Worm (Caenorhabditis elegans): Measurements from ENCODE around the gene glb-19.

Gene glb-19

DNA sequence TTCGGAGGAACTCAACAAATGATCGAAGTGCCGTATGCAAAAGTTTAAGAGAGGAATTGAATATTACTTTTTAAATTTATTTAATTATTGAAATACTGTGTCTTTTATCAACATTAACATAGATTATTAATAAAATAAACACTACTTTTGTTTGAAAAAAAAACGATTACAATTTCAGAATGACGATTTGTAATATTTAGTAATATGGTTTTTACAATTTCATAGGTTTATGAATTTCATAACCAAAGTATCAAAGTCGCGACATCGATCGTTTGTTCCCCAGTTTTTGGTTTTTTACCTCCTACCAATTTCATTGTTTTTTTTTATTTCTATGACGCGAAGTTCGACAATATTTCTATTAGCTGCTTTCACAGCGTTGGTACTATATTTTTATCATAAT, 54.0 kb downstream of the glb-19 start, which contains the start of gene R09H10.1:
Gene R09H10.1, plus strand, starts transcription at position 301 of the 400 bp plus-strand sequence.
- TF ChIP-seq mls-2 (tag; optimal IDR thresholded peaks at IDR 0.05) (no peak), pha-4 (tag; optimal IDR thresholded peaks at IDR 0.05) (no peak), flh-1 (GFP tag; optimal IDR thresholded peaks at IDR 0.05) (no peak), nhr-2 (tag; optimal IDR thresholded peaks at IDR 0.05) (no peak), unc-120 (tag; optimal IDR thresholded peaks at IDR 0.05; ENCODE audit: poor library complexity, severe bottlenecking) (no peak), ceh-43 (GFP tag; optimal IDR thresholded peaks at IDR 0.05) (no peak), zip-8 (tag; optimal IDR thresholded peaks at IDR 0.05) (no peak), sptf-1 (tag; optimal IDR thresholded peaks at IDR 0.05) (no peak), blmp-1 (tag; optimal IDR thresholded peaks at IDR 0.05) (no peak), nhr-12 (tag; optimal IDR thresholded peaks at IDR 0.05) (no peak), tbx-8 (GFP tag; optimal IDR thresholded peaks at IDR 0.05) (no peak), elt-1 (tag; optimal IDR thresholded peaks at IDR 0.05; ENCODE audit: borderline replicate concordance, insufficient read depth) (no peak), hlh-1 (tag; optimal IDR thresholded peaks at IDR 0.05) (no peak), nhr-237 (tag; optimal IDR thresholded peaks at IDR 0.05) (no peak), ztf-11 (tag; optimal IDR thresholded peaks at IDR 0.05) (no peak), M03D4.4 (tag; optimal IDR thresholded peaks at IDR 0.05) (no peak), snpc-4 (tag; optimal IDR thresholded peaks at IDR 0.05) (no peak), mab-5 (tag; optimal IDR thresholded peaks at IDR 0.05) (no peak), cnd-1 (tag; optimal IDR thresholded peaks at IDR 0.05) (no peak), mep-1 (tag; optimal IDR thresholded peaks at IDR 0.05) (no peak)

DNA sequence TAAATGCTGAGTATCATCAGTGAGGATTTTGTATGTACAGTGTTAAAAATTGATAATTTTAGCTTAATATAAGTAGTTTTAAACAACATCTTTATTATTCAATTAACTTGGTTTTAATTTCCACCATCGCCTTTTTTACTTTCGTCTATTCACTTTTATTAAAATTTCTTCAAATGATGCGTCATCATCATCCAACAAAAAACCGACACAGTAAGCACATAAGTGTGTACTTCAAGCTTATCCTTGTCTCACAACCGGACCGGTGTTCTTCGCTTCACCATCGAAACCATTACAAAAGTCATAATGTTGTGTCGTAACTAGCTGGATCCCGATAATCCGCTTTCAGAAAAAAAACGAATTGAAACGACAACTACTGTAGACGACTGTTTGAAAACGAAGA, 57.4 kb downstream of the glb-19 start, which contains the start of gene C43F9.11:
Gene C43F9.11, plus strand, starts transcription at position 301 of the 400 bp plus-strand sequence.
- TF ChIP-seq unc-39 (tag; optimal IDR thresholded peaks at IDR 0.05) (no peak), hlh-1 (tag; optimal IDR thresholded peaks at IDR 0.05) (no peak), ceh-39 (tag; optimal IDR thresholded peaks at IDR 0.05) (no peak), elt-3 (tag; optimal IDR thresholded peaks at IDR 0.05) (no peak), bed-3 (GFP tag; optimal IDR thresholded peaks at IDR 0.05) (no peak), ceh-83 (GFP tag; optimal IDR thresholded peaks at IDR 0.05) (no peak), lin-32 (GFP tag; optimal IDR thresholded peaks at IDR 0.05) (no peak), drap-1 (GFP tag; optimal IDR thresholded peaks at IDR 0.05) (no peak), pha-4 (tag; optimal IDR thresholded peaks at IDR 0.05) (no peak), M03D4.4 (tag; optimal IDR thresholded peaks at IDR 0.05) (no peak)

DNA sequence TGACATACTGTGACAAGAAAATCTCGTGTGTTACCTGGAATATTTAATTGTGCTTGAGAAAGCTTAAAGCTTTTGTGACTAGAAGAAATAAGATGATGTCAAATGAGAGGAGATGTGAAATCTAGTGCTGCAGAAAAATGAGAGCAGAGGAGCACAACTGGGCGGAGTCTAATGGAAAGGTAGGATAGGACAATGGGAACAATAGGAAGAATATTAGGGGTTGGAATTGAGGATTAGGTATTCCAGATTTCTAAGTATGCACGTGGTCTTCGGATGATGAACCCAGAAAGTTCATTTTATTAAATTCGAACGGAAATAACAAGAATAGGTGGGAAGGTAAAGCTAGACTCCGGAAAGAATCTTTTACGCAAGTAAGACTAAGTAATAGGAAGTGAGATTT, 60.4 kb downstream of the glb-19 start, which contains the start of gene C43F9.7:
Gene C43F9.7, minus strand, starts transcription at position 101 of the 400 bp plus-strand sequence.
- TF ChIP-seq bed-3 (GFP tag; optimal IDR thresholded peaks at IDR 0.05) = no peak
- TF ChIP-seq unc-62 (GFP tag; optimal IDR thresholded peaks at IDR 0.05) = no peak
- TF ChIP-seq hlh-1 (tag; optimal IDR thresholded peaks at IDR 0.05) = no peak
- no peak for TF ChIP-seq nhr-2 (tag; optimal IDR thresholded peaks at IDR 0.05)
- no peak for TF ChIP-seq lsy-2 (tag; optimal IDR thresholded peaks at IDR 0.05)
- TF ChIP-seq ces-1 (GFP tag; optimal IDR thresholded peaks at IDR 0.05) = no peak
- no peak for TF ChIP-seq flh-1 (GFP tag; optimal IDR thresholded peaks at IDR 0.05)
- TF ChIP-seq ztf-11 (tag; optimal IDR thresholded peaks at IDR 0.05) = no peak
- no peak for TF ChIP-seq blmp-1 (tag; optimal IDR thresholded peaks at IDR 0.05)
- no peak for TF ChIP-seq ceh-83 (GFP tag; optimal IDR thresholded peaks at IDR 0.05)
